Worm (Caenorhabditis elegans) whole organism, L4 larva: ENCODE data around the gene nspc-19.

ENCODE experiments used
- F26F4.8 ChIP-seq: fragments of 200-800 bp; sonication (Bioruptor generic); conservative IDR thresholded peaks from 2 replicates; pipeline ENCODE4 v1.3.6; 2022; ENCODE audit warnings: missing genetic modification characterization, missing compliant biosample characterization
- F44E2.7 ChIP-seq: fragments of 200-800 bp; sonication (Bioruptor generic); IDR thresholded peaks from 2 replicates; pipeline ENCODE4 v2.1.2; 2022; ENCODE audit warnings: missing genetic modification characterization, missing compliant biosample characterization
- R02D3.7 ChIP-seq: fragments of 150-350 bp; sonication (generic microtip); optimal IDR thresholded peaks from 3 replicates; lab custom pipeline; 2014; ENCODE audit warnings: missing biosample characterization, missing genetic modification characterization
- Y48G9A.11 ChIP-seq: fragments of 200-800 bp; sonication (Bioruptor generic); IDR thresholded peaks from 2 replicates; pipeline ENCODE4 v1.3.6; 2022; ENCODE audit warnings: missing genetic modification reagents, missing genetic modification characterization, missing compliant biosample characterization
- Y75B8A.6 ChIP-seq: fragments of 200-800 bp; sonication (Bioruptor generic); IDR thresholded peaks from 2 replicates; pipeline ENCODE4 v1.3.6; 2022; ENCODE audit warnings: missing genetic modification reagents, missing genetic modification characterization, missing compliant biosample characterization
- ZK337.2 ChIP-seq: fragments of 200-800 bp; sonication (Bioruptor generic); IDR thresholded peaks from 2 replicates; pipeline ENCODE4 v1.3.6; 2022; ENCODE audit warnings: missing genetic modification reagents, missing genetic modification characterization, missing compliant biosample characterization
- ceh-44 ChIP-seq: fragments of 200-800 bp; sonication (Bioruptor generic); IDR thresholded peaks from 2 replicates; pipeline ENCODE4 v1.3.6; 2022; ENCODE audit warnings: missing genetic modification reagents, missing genetic modification characterization, missing compliant biosample characterization
- ceh-62 ChIP-seq: sonication (generic microtip); optimal IDR thresholded peaks from 2 replicates; lab custom pipeline; 2017; ENCODE audit warnings: missing biosample characterization, missing genetic modification characterization
- daf-12 ChIP-seq: fragments of 150-350 bp; optimal IDR thresholded peaks from 2 replicates; lab custom pipeline; 2014; ENCODE audit warnings: missing biosample characterization, missing genetic modification reagents, missing genetic modification characterization
- daf-16 ChIP-seq, 3 experiments: sonication (generic microtip); optimal IDR thresholded peaks; 2 replicates each; lab custom pipeline; 2016 to 2017; ENCODE audit warnings: missing genetic modification characterization in 3 of 3, missing genetic modification reagents in 3 of 3, mild to moderate bottlenecking in 2 of 3, missing compliant biosample characterization in 2 of 3, missing biosample characterization in 1 of 3, moderate library complexity in 1 of 3
- daf-8 ChIP-seq: fragments of 200-800 bp; sonication (Bioruptor generic); IDR thresholded peaks from 2 replicates; pipeline ENCODE4 v1.3.6; 2022; ENCODE audit warnings: missing genetic modification characterization, missing compliant biosample characterization
- dmd-8 ChIP-seq: fragments of 200-800 bp; sonication (Bioruptor generic); IDR thresholded peaks from 2 replicates; pipeline ENCODE4 v1.3.6; 2022; ENCODE audit warnings: missing genetic modification characterization, missing compliant biosample characterization
- dpl-1 ChIP-seq: fragments of 150-350 bp; optimal IDR thresholded peaks from 2 replicates; lab custom pipeline; 2014; ENCODE audit warnings: missing biosample characterization, missing genetic modification reagents, missing genetic modification characterization
- duxl-1 ChIP-seq: sonication (generic microtip); optimal IDR thresholded peaks from 2 replicates; lab custom pipeline; 2016; ENCODE audit warnings: mild to moderate bottlenecking, missing genetic modification characterization, moderate library complexity, missing compliant biosample characterization; ENCODE audit not compliant: poor library complexity
- egl-27 ChIP-seq: sonication (generic microtip); optimal IDR thresholded peaks from 3 replicates; lab custom pipeline; 2017; ENCODE audit warnings: missing biosample characterization, missing genetic modification reagents, missing genetic modification characterization
- egl-43 ChIP-seq: fragments of 200-800 bp; sonication (Bioruptor generic); IDR thresholded peaks from 2 replicates; pipeline ENCODE4 v1.3.6; 2022; ENCODE audit warnings: missing genetic modification reagents, missing genetic modification characterization, missing compliant biosample characterization
- fkh-10 ChIP-seq: fragments of 150-350 bp; optimal IDR thresholded peaks from 2 replicates; lab custom pipeline; 2014; ENCODE audit warnings: missing biosample characterization, missing genetic modification reagents, missing genetic modification characterization
- hlh-11 ChIP-seq: fragments of 200-800 bp; sonication (Bioruptor generic); optimal IDR thresholded peaks from 2 replicates; lab custom pipeline; 2018; ENCODE audit warnings: mild to moderate bottlenecking, missing genetic modification characterization, missing compliant biosample characterization
- hlh-30 ChIP-seq: sonication (generic microtip); optimal IDR thresholded peaks from 2 replicates; lab custom pipeline; 2017; ENCODE audit warnings: antibody characterized with exemption, mild to moderate bottlenecking, missing genetic modification characterization, missing compliant biosample characterization; ENCODE audit not compliant: insufficient read depth
- jun-1 ChIP-seq: fragments of 150-350 bp; optimal IDR thresholded peaks from 2 replicates; lab custom pipeline; 2014; ENCODE audit warnings: missing biosample characterization, missing genetic modification reagents, missing genetic modification characterization
- lim-7 ChIP-seq: fragments of 200-800 bp; sonication (Bioruptor generic); IDR thresholded peaks from 2 replicates; pipeline ENCODE4 v1.3.6; 2022; ENCODE audit warnings: missing genetic modification characterization, missing compliant biosample characterization
- lin-1 ChIP-seq: fragments of 200-800 bp; sonication (Bioruptor generic); IDR thresholded peaks from 2 replicates; pipeline ENCODE4 v1.3.6; 2022; ENCODE audit warnings: missing genetic modification reagents, missing genetic modification characterization, missing compliant biosample characterization
- lin-39 ChIP-seq: fragments of 150-350 bp; optimal IDR thresholded peaks from 2 replicates; lab custom pipeline; 2014; ENCODE audit warnings: missing biosample characterization, missing genetic modification reagents, missing genetic modification characterization
- lir-3 ChIP-seq: sonication (generic microtip); optimal IDR thresholded peaks from 2 replicates; lab custom pipeline; 2016; ENCODE audit warnings: mild to moderate bottlenecking, missing genetic modification characterization, missing compliant biosample characterization
- mdl-1 ChIP-seq, 2 experiments: fragments of 150-350 bp in 1 of 2; sonication (generic microtip) in 1 of 2; optimal IDR thresholded peaks; 2 replicates each; lab custom pipeline; 2014 to 2017; ENCODE audit warnings: missing biosample characterization in 2 of 2, missing genetic modification characterization in 2 of 2
- mep-1 ChIP-seq: fragments of 150-350 bp; sonication (generic microtip); optimal IDR thresholded peaks from 3 replicates; lab custom pipeline; 2014; ENCODE audit warnings: missing biosample characterization, missing genetic modification characterization
- mes-2 ChIP-seq: sonication (generic microtip); optimal IDR thresholded peaks from 2 replicates; lab custom pipeline; 2016; ENCODE audit warnings: missing genotype, mild to moderate bottlenecking, missing genetic modification characterization, missing compliant biosample characterization; ENCODE audit not compliant: poor library complexity, severe bottlenecking
- mxl-2 ChIP-seq: fragments of 200-800 bp; sonication (Bioruptor generic); conservative IDR thresholded peaks from 2 replicates; pipeline ENCODE4 v1.3.6; 2022; ENCODE audit warnings: missing genetic modification reagents, missing genetic modification characterization, missing compliant biosample characterization
- mxl-3 ChIP-seq: fragments of 200-800 bp; sonication (Bioruptor generic); optimal IDR thresholded peaks from 2 replicates; lab custom pipeline; 2018; ENCODE audit warnings: mild to moderate bottlenecking, missing genetic modification characterization, missing compliant biosample characterization
- nhr-10 ChIP-seq: fragments of 150-350 bp; optimal IDR thresholded peaks from 2 replicates; lab custom pipeline; 2014; ENCODE audit warnings: missing biosample characterization, missing genetic modification characterization
- nhr-11 ChIP-seq: fragments of 150-350 bp; optimal IDR thresholded peaks from 2 replicates; lab custom pipeline; 2014; ENCODE audit warnings: missing biosample characterization, missing genetic modification characterization
- nhr-25 ChIP-seq: sonication (generic microtip); optimal IDR thresholded peaks from 2 replicates; lab custom pipeline; 2017; ENCODE audit warnings: missing genetic modification characterization, mild to moderate bottlenecking, missing compliant biosample characterization, antibody characterized with exemption, moderate library complexity, borderline replicate concordance; ENCODE audit not compliant: insufficient read depth
- nhr-41 ChIP-seq: fragments of 200-800 bp; sonication (Bioruptor generic); IDR thresholded peaks from 2 replicates; pipeline ENCODE4 v1.3.6; 2022; ENCODE audit warnings: missing genetic modification reagents, missing genetic modification characterization, missing compliant biosample characterization
- nhr-48 ChIP-seq: sonication (generic microtip); optimal IDR thresholded peaks from 2 replicates; lab custom pipeline; 2016; ENCODE audit warnings: mild to moderate bottlenecking, missing genetic modification characterization, missing compliant biosample characterization
- nhr-6 ChIP-seq: fragments of 150-350 bp; optimal IDR thresholded peaks from 2 replicates; lab custom pipeline; 2014; ENCODE audit warnings: missing biosample characterization, missing genetic modification characterization
- nhr-76 ChIP-seq: fragments of 150-350 bp; optimal IDR thresholded peaks from 2 replicates; lab custom pipeline; 2014; ENCODE audit warnings: missing biosample characterization, missing genetic modification characterization
- pqm-1 ChIP-seq: sonication (generic microtip); optimal IDR thresholded peaks from 2 replicates; lab custom pipeline; 2017; ENCODE audit warnings: missing biosample characterization, missing genetic modification characterization
- rbr-2 ChIP-seq: sonication (generic microtip); optimal IDR thresholded peaks from 2 replicates; lab custom pipeline; 2016; ENCODE audit warnings: missing genotype, missing genetic modification characterization, missing compliant biosample characterization
- sdz-12 ChIP-seq: fragments of 200-800 bp; sonication (Bioruptor generic); optimal IDR thresholded peaks from 2 replicates; lab custom pipeline; 2018; ENCODE audit warnings: mild to moderate bottlenecking, missing genetic modification characterization, missing compliant biosample characterization
- snpc-1.2 ChIP-seq: fragments of 200-800 bp; sonication (Bioruptor generic); IDR thresholded peaks from 2 replicates; pipeline ENCODE4 v1.3.6; 2022; ENCODE audit warnings: missing genetic modification reagents, missing genetic modification characterization, missing compliant biosample characterization
- tag-97 ChIP-seq: fragments of 200-800 bp; sonication (Bioruptor generic); IDR thresholded peaks from 2 replicates; pipeline ENCODE4 v1.3.6; 2022; ENCODE audit warnings: missing genetic modification characterization, missing compliant biosample characterization
- tra-1 ChIP-seq: fragments of 200-800 bp; sonication (Bioruptor generic); IDR thresholded peaks from 2 replicates; pipeline ENCODE4 v1.3.6; 2022; ENCODE audit warnings: missing genetic modification reagents, missing genetic modification characterization, missing compliant biosample characterization
- vab-7 ChIP-seq: fragments of 200-800 bp; sonication (Bioruptor generic); IDR thresholded peaks from 2 replicates; pipeline ENCODE4 v1.3.6; 2022; ENCODE audit warnings: missing genetic modification reagents, missing genetic modification characterization, missing compliant biosample characterization
- zag-1 ChIP-seq: fragments of 150-350 bp; optimal IDR thresholded peaks from 2 replicates; lab custom pipeline; 2014; ENCODE audit warnings: missing biosample characterization, missing genetic modification characterization
- zip-11 ChIP-seq: fragments of 200-800 bp; sonication (Bioruptor generic); IDR thresholded peaks from 2 replicates; pipeline ENCODE4 v1.3.6; 2022; ENCODE audit warnings: missing genetic modification characterization, missing compliant biosample characterization
- ztf-11 ChIP-seq: fragments of 150-350 bp; optimal IDR thresholded peaks from 2 replicates; lab custom pipeline; 2014; ENCODE audit warnings: missing biosample characterization, missing genetic modification characterization
- ztf-7 ChIP-seq: fragments of 150-350 bp; optimal IDR thresholded peaks from 2 replicates; lab custom pipeline; 2014; ENCODE audit warnings: missing biosample characterization, missing genetic modification characterization

Gene nspc-19

DNA sequence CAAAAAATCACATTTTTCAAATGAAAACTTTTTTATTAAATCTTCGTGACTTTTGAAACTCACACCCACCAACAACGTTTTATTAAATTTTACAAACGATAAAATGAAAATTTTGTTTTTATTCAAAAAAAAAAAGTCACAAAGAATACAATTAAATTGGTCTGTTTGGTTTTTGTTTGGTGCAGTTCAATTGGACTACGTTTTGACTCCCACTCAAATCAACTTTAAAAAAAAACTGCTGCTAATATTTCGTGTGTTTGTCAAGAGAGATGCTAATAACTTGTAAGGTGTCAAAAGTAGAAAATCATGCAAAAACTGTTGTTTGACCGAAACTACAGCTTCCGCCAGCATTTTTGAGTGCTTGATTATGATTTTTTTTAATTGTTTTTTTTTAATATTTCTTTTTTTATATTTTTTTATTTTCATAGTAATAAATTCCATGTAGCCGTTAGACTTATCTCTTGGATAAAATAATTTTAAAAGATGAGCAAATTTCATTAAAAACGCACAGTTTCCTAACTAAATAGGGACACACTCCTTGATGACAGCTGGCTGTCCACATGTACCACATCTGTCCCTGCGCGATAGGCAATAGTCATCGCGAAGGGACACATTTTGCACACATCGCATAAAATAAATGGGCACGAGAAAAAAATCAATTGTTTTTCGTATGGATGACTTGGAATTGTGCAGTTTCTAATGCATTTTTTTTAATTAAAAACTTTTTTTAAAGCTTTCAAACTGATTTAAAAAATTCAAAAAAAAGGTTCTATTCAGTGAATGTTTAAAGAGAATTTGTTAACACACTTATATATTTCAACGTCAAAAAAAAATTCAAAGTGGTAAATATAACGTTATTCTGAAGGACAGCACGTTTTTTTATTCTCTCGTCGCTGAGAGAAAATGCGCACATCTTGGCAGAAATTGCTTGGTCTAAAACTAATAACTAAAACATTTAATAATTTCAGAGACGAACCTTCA lies 2.9 kb upstream of the nspc-19 start (continued):
- peak; percentile 92; the same call in 1 of the 2 replicates for TF ChIP-seq Y75B8A.6
- peak; percentile 62 for TF ChIP-seq mxl-2 (GFP tag; lab: Robert Waterston, UW)
- peak; percentile 78; the same call in 1 of the 2 replicates for TF ChIP-seq zip-11 (GFP tag; lab: Robert Waterston, UW)
- peak; percentile 79; the same call in 1 of the 2 replicates for TF ChIP-seq dmd-8 (GFP tag; lab: Robert Waterston, UW)
- TF ChIP-seq F44E2.7 = no peak
- TF ChIP-seq mxl-3 (GFP tag; lab: Kevin White, UChicago) = peak; percentile 90
- TF ChIP-seq lir-3 (tag; lab: Kevin White, UChicago) = peak; percentile 95
- TF ChIP-seq lin-39 (tag; lab: Kevin White, UChicago) = peak; percentile 96
- TF ChIP-seq daf-12 (tag; lab: Kevin White, UChicago) = no peak
- TF ChIP-seq nhr-25 (tag; lab: Kevin White, UChicago) = peak; percentile 97
- TF ChIP-seq dpl-1 = peak; percentile 76
- peak; percentile 96 for TF ChIP-seq ztf-7 (tag; lab: Kevin White, UChicago)
- TF ChIP-seq zag-1 = peak; percentile 98
- TF ChIP-seq vab-7 = peak; percentile 98
- TF ChIP-seq ztf-11 = peak; percentile 91
- TF ChIP-seq lim-7 (GFP tag; lab: Robert Waterston, UW) = peak; percentile 47; the same call in 1 of the 2 replicates
- TF ChIP-seq rbr-2 = peak; percentile 99
- TF ChIP-seq lin-1 (GFP tag; lab: Robert Waterston, UW) = peak; percentile 97
- peak; percentile 100 for TF ChIP-seq mep-1 (tag; lab: Kevin White, UChicago)
- TF ChIP-seq ceh-44 (GFP tag; lab: Robert Waterston, UW) = 0 out of 2 replicates have a peak, but pooled peaks have one; percentile 45
- peak; percentile 99 for TF ChIP-seq egl-43 (GFP tag; lab: Robert Waterston, UW)
- peak; percentile 99 for TF ChIP-seq nhr-11 (tag; lab: Kevin White, UChicago)
- peak; percentile 80 for TF ChIP-seq nhr-76 (tag; lab: Kevin White, UChicago)
- TF ChIP-seq F26F4.8 (GFP tag; lab: Robert Waterston, UW) = no peak
- peak; percentile 96 to 99 for TF ChIP-seq daf-16 (GFP tag; optimal IDR thresholded peaks at IDR 0.05; lab: Kevin White, UChicago)
- peak; percentile 97 for TF ChIP-seq daf-16 (tag; optimal IDR thresholded peaks at IDR 0.05; lab: Kevin White, UChicago)
- TF ChIP-seq daf-8 (GFP tag; lab: Robert Waterston, UW) = peak; percentile 68; the same call in 1 of the 2 replicates
- no peak for TF ChIP-seq egl-27 (tag; lab: Kevin White, UChicago)
- peak; percentile 99 for TF ChIP-seq tra-1 (GFP tag; lab: Robert Waterston, UW)
- TF ChIP-seq Y48G9A.11 (GFP tag; lab: Robert Waterston, UW) = peak; percentile 63
- peak; percentile 98 for TF ChIP-seq fkh-10 (GFP tag; lab: Kevin White, UChicago)
- peak; percentile 100 for TF ChIP-seq jun-1 (tag; lab: Kevin White, UChicago)
- peak; percentile 99 for TF ChIP-seq duxl-1 (tag; lab: Kevin White, UChicago)
- peak; percentile 80 for TF ChIP-seq nhr-6 (tag; lab: Kevin White, UChicago)
- TF ChIP-seq tag-97 (GFP tag; lab: Robert Waterston, UW) = 0 out of 2 replicates have a peak, but pooled peaks have one; percentile 49
- peak; percentile 67 for TF ChIP-seq pqm-1 (tag; lab: Kevin White, UChicago)
- no peak for TF ChIP-seq ceh-62
- peak; percentile 96 for TF ChIP-seq hlh-30 (tag; lab: Kevin White, UChicago)
- TF ChIP-seq hlh-11 (tag; lab: Kevin White, UChicago) = peak; percentile 99
- TF ChIP-seq mes-2 (tag; lab: Kevin White, UChicago) = peak; percentile 99
- TF ChIP-seq nhr-48 (tag; lab: Kevin White, UChicago) = peak; percentile 97
- TF ChIP-seq ZK337.2 (GFP tag; lab: Robert Waterston, UW) = peak; percentile 92
- TF ChIP-seq mdl-1 (tag; optimal IDR thresholded peaks at IDR 0.05; lab: Kevin White, UChicago) = peak; percentile 89 to 98
- TF ChIP-seq snpc-1.2 (GFP tag; lab: Robert Waterston, UW) = peak; percentile 41; the same call in 1 of the 2 replicates
- peak; percentile 99 for TF ChIP-seq nhr-10
- TF ChIP-seq nhr-41 (GFP tag; lab: Robert Waterston, UW) = peak; percentile 73; the same call in 1 of the 2 replicates
- peak; percentile 71 for TF ChIP-seq sdz-12 (GFP tag; lab: Kevin White, UChicago)
- no peak for TF ChIP-seq R02D3.7 (tag; lab: Kevin White, UChicago)
